Fruit fly (Drosophila melanogaster) whole organism, embryonic: ENCODE measurements around the gene CG12017.

Experiments used
- B-H2 ChIP-seq: fragments of 200-800 bp; sonication (Bioruptor generic); optimal IDR thresholded peaks from 2 replicates; lab custom pipeline; 2018; ENCODE audit warnings: missing biosample characterization, mild to moderate bottlenecking, missing genetic modification characterization
- BEAF-32 ChIP-seq: fragments of 200-800 bp; sonication (Bioruptor generic); optimal IDR thresholded peaks from 3 replicates; lab custom pipeline; 2017; ENCODE audit warnings: missing biosample characterization, missing genetic modification characterization, mild to moderate bottlenecking, moderate library complexity, missing genetic modification reagents
- CG10959 ChIP-seq: fragments of 200-800 bp; sonication (Bioruptor generic); IDR thresholded peaks from 2 replicates; pipeline ENCODE4 v1.3.6; 2022; ENCODE audit warnings: missing biosample characterization, missing genetic modification characterization
- CG14860 ChIP-seq: fragments of 200-800 bp; sonication (Bioruptor generic); IDR thresholded peaks from 3 replicates; pipeline ENCODE4 v1.3.6; 2022; ENCODE audit warnings: missing biosample characterization, missing genetic modification characterization; ENCODE audit not compliant: partially characterized antibody
- CG15269 ChIP-seq: fragments of 200-800 bp; sonication (Bioruptor generic); optimal IDR thresholded peaks from 2 replicates; lab custom pipeline; 2018; ENCODE audit warnings: missing biosample characterization, mild to moderate bottlenecking, missing genetic modification characterization, moderate library complexity
- CG15601 ChIP-seq: fragments of 200-800 bp; sonication (Bioruptor generic); optimal IDR thresholded peaks from 3 replicates; lab custom pipeline; 2019; ENCODE audit warnings: missing biosample characterization, mild to moderate bottlenecking, missing genetic modification characterization, moderate library complexity
- CG15696 ChIP-seq: fragments of 200-800 bp; sonication (Bioruptor generic); optimal IDR thresholded peaks from 2 replicates; lab custom pipeline; 2019; ENCODE audit warnings: missing biosample characterization, mild to moderate bottlenecking, missing genetic modification characterization, moderate library complexity
- CG17802 ChIP-seq: fragments of 200-800 bp; sonication (Bioruptor generic); optimal IDR thresholded peaks from 2 replicates; lab custom pipeline; 2018; ENCODE audit warnings: missing biosample characterization, mild to moderate bottlenecking, missing genetic modification characterization, moderate library complexity
- CG31365 ChIP-seq: fragments of 200-800 bp; sonication (Bioruptor generic); optimal IDR thresholded peaks from 2 replicates; lab custom pipeline; 2018; ENCODE audit warnings: missing biosample characterization, mild to moderate bottlenecking, missing genetic modification characterization
- CG3838 ChIP-seq: fragments of 200-800 bp; sonication (Bioruptor generic); optimal IDR thresholded peaks from 3 replicates; lab custom pipeline; 2016; ENCODE audit warnings: missing biosample characterization, missing genetic modification characterization
- CG42726 ChIP-seq: fragments of 200-800 bp; sonication (Bioruptor generic); IDR thresholded peaks from 2 replicates; pipeline ENCODE4 v1.3.6; 2022; ENCODE audit warnings: missing biosample characterization, missing genetic modification characterization; ENCODE audit not compliant: partially characterized antibody
- CG4328 ChIP-seq: fragments of 200-800 bp; sonication (Bioruptor generic); optimal IDR thresholded peaks from 3 replicates; lab custom pipeline; 2017; ENCODE audit warnings: missing biosample characterization, missing genetic modification reagents, missing genetic modification characterization
- CG4424 ChIP-seq: fragments of 200-800 bp; sonication (Bioruptor generic); optimal IDR thresholded peaks from 3 replicates; lab custom pipeline; 2016; ENCODE audit warnings: missing biosample characterization, missing genetic modification characterization
- CG4730 ChIP-seq: fragments of 200-800 bp; sonication (Bioruptor generic); IDR thresholded peaks from 2 replicates; pipeline ENCODE4 v1.3.6; 2022; ENCODE audit warnings: missing biosample characterization, missing genetic modification characterization
- CG6272 ChIP-seq: fragments of 200-800 bp; sonication (Bioruptor generic); IDR thresholded peaks from 2 replicates; pipeline ENCODE4 v1.3.6; 2022; ENCODE audit warnings: missing biosample characterization, missing genetic modification characterization
- CG8478 ChIP-seq: fragments of >200 bp; optimal IDR thresholded peaks from 2 replicates; lab custom pipeline; 2018
- CG8944 ChIP-seq: fragments of 200-800 bp; sonication (Bioruptor generic); optimal IDR thresholded peaks from 3 replicates; lab custom pipeline; 2016; ENCODE audit warnings: missing biosample characterization, missing genetic modification characterization
- Camta ChIP-seq: fragments of 200-800 bp; sonication (Bioruptor generic); optimal IDR thresholded peaks from 2 replicates; lab custom pipeline; 2016; ENCODE audit warnings: missing biosample characterization, missing genetic modification characterization
- Dp ChIP-seq: fragments of 200-800 bp; sonication (Bioruptor generic); optimal IDR thresholded peaks from 2 replicates; lab custom pipeline; 2018; ENCODE audit warnings: missing biosample characterization, mild to moderate bottlenecking, missing genetic modification characterization, moderate library complexity
- E2f2 ChIP-seq: fragments of 200-800 bp; sonication (Bioruptor generic); IDR thresholded peaks from 2 replicates; pipeline ENCODE4 v1.3.6; 2022; ENCODE audit warnings: missing biosample characterization, missing genetic modification characterization
- Ets65A ChIP-seq: fragments of 200-800 bp; sonication (Bioruptor generic); peaks from one replicate; lab custom pipeline; 2016; ENCODE audit warnings: missing biosample characterization, missing genetic modification characterization
- H2.0 ChIP-seq: fragments of 200-800 bp; sonication (Bioruptor generic); IDR thresholded peaks from 2 replicates; pipeline ENCODE4 v1.3.6; 2022; ENCODE audit warnings: missing biosample characterization, missing genetic modification characterization
- Hr39 ChIP-seq: fragments of >200 bp; optimal IDR thresholded peaks from 2 replicates; lab custom pipeline; 2017
- Kr ChIP-seq: fragments of 200-800 bp; sonication (Bioruptor generic); optimal IDR thresholded peaks from 2 replicates; lab custom pipeline; 2017; ENCODE audit warnings: missing biosample characterization, mild to moderate bottlenecking, missing genetic modification characterization
- NfI ChIP-seq: fragments of 200-800 bp; sonication (Bioruptor generic); optimal IDR thresholded peaks from 3 replicates; lab custom pipeline; 2018; ENCODE audit warnings: missing biosample characterization, mild to moderate bottlenecking, missing genetic modification characterization, moderate library complexity
- Opbp ChIP-seq: fragments of 200-800 bp; sonication (Bioruptor generic); IDR thresholded peaks from 3 replicates; pipeline ENCODE4 v1.3.6; 2022; ENCODE audit warnings: missing biosample characterization, missing genetic modification characterization; ENCODE audit not compliant: partially characterized antibody
- Spps ChIP-seq: fragments of 200-800 bp; sonication (Bioruptor generic); optimal IDR thresholded peaks from 2 replicates; lab custom pipeline; 2018; ENCODE audit warnings: missing biosample characterization, mild to moderate bottlenecking, missing genetic modification characterization
- Sry-β ChIP-seq: fragments of 200-800 bp; sonication (Bioruptor generic); optimal IDR thresholded peaks from 2 replicates; lab custom pipeline; 2018; ENCODE audit warnings: missing biosample characterization, mild to moderate bottlenecking, missing genetic modification characterization, moderate library complexity
- TFAM ChIP-seq: fragments of 200-800 bp; sonication (Bioruptor generic); optimal IDR thresholded peaks from 2 replicates; lab custom pipeline; 2017; ENCODE audit warnings: missing biosample characterization, missing genetic modification characterization, inconsistent platforms
- Tbp ChIP-seq: fragments of >200 bp; optimal IDR thresholded peaks from 2 replicates; lab custom pipeline; 2018; ENCODE audit warnings: missing biosample characterization, missing genetic modification characterization
- Xbp1 ChIP-seq: fragments of 200-800 bp; sonication (Bioruptor generic); optimal IDR thresholded peaks from 3 replicates; lab custom pipeline; 2016; ENCODE audit warnings: missing biosample characterization, mild to moderate bottlenecking, missing genetic modification characterization
- ato ChIP-seq: fragments of 200-800 bp; sonication (Bioruptor generic); IDR thresholded peaks from 2 replicates; pipeline ENCODE4 v1.3.6; 2022; ENCODE audit warnings: missing biosample characterization, missing genetic modification characterization; ENCODE audit not compliant: partially characterized antibody
- crol ChIP-seq: fragments of 200-800 bp; sonication (Bioruptor generic); IDR thresholded peaks from 2 replicates; pipeline ENCODE4 v1.3.6; 2022; ENCODE audit warnings: missing biosample characterization, missing genetic modification characterization
- dan ChIP-seq: fragments of 200-800 bp; sonication (Bioruptor generic); IDR thresholded peaks from 2 replicates; pipeline ENCODE4 v1.3.6; 2022; ENCODE audit warnings: missing biosample characterization, missing genetic modification characterization
- fd64A ChIP-seq: fragments of 200-800 bp; sonication (Bioruptor generic); optimal IDR thresholded peaks from 3 replicates; lab custom pipeline; 2018; ENCODE audit warnings: missing biosample characterization, mild to moderate bottlenecking, missing genetic modification characterization
- fru ChIP-seq: fragments of >200 bp; optimal IDR thresholded peaks from 2 replicates; lab custom pipeline; 2017
- fu2 ChIP-seq: fragments of 200-800 bp; sonication (Bioruptor generic); optimal IDR thresholded peaks from 2 replicates; lab custom pipeline; 2016; ENCODE audit warnings: missing biosample characterization, missing genetic modification characterization
- hb ChIP-seq: fragments of 200-800 bp; sonication (Bioruptor generic); IDR thresholded peaks from 3 replicates; pipeline ENCODE4 v1.3.6; 2022; ENCODE audit warnings: missing biosample characterization, missing genetic modification characterization; ENCODE audit not compliant: partially characterized antibody
- jing ChIP-seq: fragments of 200-800 bp; sonication (Bioruptor generic); optimal IDR thresholded peaks from 2 replicates; lab custom pipeline; 2018; ENCODE audit warnings: missing biosample characterization, mild to moderate bottlenecking, missing genetic modification characterization
- lab ChIP-seq: fragments of 200-800 bp; sonication (Bioruptor generic); optimal IDR thresholded peaks from 3 replicates; lab custom pipeline; 2017; ENCODE audit warnings: missing biosample characterization, missing genetic modification characterization, mild to moderate bottlenecking, moderate library complexity, missing genetic modification reagents
- lmd ChIP-seq: fragments of 200-800 bp; sonication (Bioruptor generic); IDR thresholded peaks from 2 replicates; pipeline ENCODE4 v1.3.6; 2022; ENCODE audit warnings: missing biosample characterization, missing genetic modification characterization
- mld ChIP-seq: fragments of 200-800 bp; sonication (Bioruptor generic); IDR thresholded peaks from 3 replicates; pipeline ENCODE4 v1.3.6; 2022; ENCODE audit warnings: missing biosample characterization, missing genetic modification characterization; ENCODE audit not compliant: partially characterized antibody
- nerfin-2 ChIP-seq: fragments of 200-800 bp; sonication (Bioruptor generic); IDR thresholded peaks from 2 replicates; pipeline ENCODE4 v1.3.6; 2022; ENCODE audit warnings: missing biosample characterization, missing genetic modification characterization; ENCODE audit not compliant: partially characterized antibody
- oc ChIP-seq: fragments of 200-800 bp; sonication (Bioruptor generic); optimal IDR thresholded peaks from 2 replicates; lab custom pipeline; 2018; ENCODE audit warnings: missing biosample characterization, mild to moderate bottlenecking, missing genetic modification characterization, moderate library complexity
- org-1 ChIP-seq: fragments of 200-800 bp; sonication (Bioruptor generic); optimal IDR thresholded peaks from 2 replicates; lab custom pipeline; 2017; ENCODE audit warnings: missing biosample characterization, missing genetic modification characterization
- psq ChIP-seq: fragments of 200-800 bp; sonication (Bioruptor generic); optimal IDR thresholded peaks from 2 replicates; lab custom pipeline; 2017; ENCODE audit warnings: missing biosample characterization, missing genetic modification characterization
- row ChIP-seq: fragments of 200-800 bp; sonication (Bioruptor generic); IDR thresholded peaks from 3 replicates; pipeline ENCODE4 v1.3.6; 2022; ENCODE audit warnings: missing biosample characterization, missing genetic modification characterization
- sens-2 ChIP-seq: fragments of 200-800 bp; sonication (Bioruptor generic); IDR thresholded peaks from 2 replicates; pipeline ENCODE4 v1.3.6; 2022; ENCODE audit warnings: missing biosample characterization, missing genetic modification characterization
- slou ChIP-seq: fragments of 200-800 bp; sonication (Bioruptor generic); optimal IDR thresholded peaks from 3 replicates; lab custom pipeline; 2016; ENCODE audit warnings: missing biosample characterization, missing genetic modification characterization
- unpg ChIP-seq: fragments of 200-800 bp; sonication (Bioruptor generic); optimal IDR thresholded peaks from 3 replicates; lab custom pipeline; 2018; ENCODE audit warnings: missing biosample characterization, mild to moderate bottlenecking, missing genetic modification characterization, moderate library complexity
- zen ChIP-seq: fragments of 200-800 bp; sonication (Bioruptor generic); optimal IDR thresholded peaks from 3 replicates; lab custom pipeline; 2018; ENCODE audit warnings: missing biosample characterization, mild to moderate bottlenecking, missing genetic modification characterization, moderate library complexity

CG12017 gene

dm6 chr3L:3301171-3301738 lies 21.2 kb downstream of the CG12017 start (continued):
- TF ChIP-seq CG15601 (tag; lab: Kevin White, UChicago) = peak; percentile 88
- TF ChIP-seq zen (tag; lab: Kevin White, UChicago) = peak; percentile 84
- peak; percentile 93 for TF ChIP-seq Xbp1
- TF ChIP-seq jing = peak; percentile 86
- TF ChIP-seq CG6272 = peak; percentile 88
- no peak for TF ChIP-seq Tbp (GFP tag; lab: Kevin White, UChicago)
- TF ChIP-seq Ets65A (GFP tag; lab: Kevin White, UChicago) = peak; percentile 98
- no peak for TF ChIP-seq CG42726
- TF ChIP-seq slou (GFP tag; lab: Kevin White, UChicago) = peak; percentile 57
- peak; percentile 89 for TF ChIP-seq NfI (GFP tag; lab: Kevin White, UChicago)
- TF ChIP-seq Camta (GFP tag; lab: Kevin White, UChicago) = peak; percentile 89
- TF ChIP-seq fru (lab: Kevin White, UChicago) = no peak
- peak; percentile 32; the same call in 1 of the 2 replicates for TF ChIP-seq dan (GFP tag; lab: Robert Waterston, UW)
- peak; percentile 57 for TF ChIP-seq CG17802
- no peak for TF ChIP-seq nerfin-2 (GFP tag; lab: Robert Waterston, UW)
- TF ChIP-seq ato (GFP tag; lab: Robert Waterston, UW) = no peak
- TF ChIP-seq crol (GFP tag; lab: Robert Waterston, UW) = peak; percentile 96
- peak; percentile 89 for TF ChIP-seq H2.0
- peak; percentile 88 for TF ChIP-seq CG4730 (GFP tag; lab: Robert Waterston, UW)
- TF ChIP-seq psq (GFP tag; lab: Kevin White, UChicago) = peak; percentile 60
- TF ChIP-seq CG8478 = no peak
- peak; percentile 92 for TF ChIP-seq CG4424 (GFP tag; lab: Kevin White, UChicago)
- peak; percentile 74 for TF ChIP-seq E2f2 (GFP tag; lab: Robert Waterston, UW)
- TF ChIP-seq CG31365 (tag; lab: Kevin White, UChicago) = peak; percentile 68
- TF ChIP-seq Spps (tag; lab: Kevin White, UChicago) = peak; percentile 71
- TF ChIP-seq fu2 (GFP tag; lab: Kevin White, UChicago) = peak; percentile 80
- no peak for TF ChIP-seq TFAM (GFP tag; lab: Kevin White, UChicago)
- no peak for TF ChIP-seq BEAF-32 (GFP tag; lab: Kevin White, UChicago)
- peak; percentile 73 for TF ChIP-seq CG10959 (GFP tag; lab: Robert Waterston, UW)
- peak; percentile 58 for TF ChIP-seq CG15696
- peak; percentile 96 for TF ChIP-seq lab
- peak; percentile 60 for TF ChIP-seq fd64A (GFP tag; lab: Kevin White, UChicago)
- TF ChIP-seq B-H2 (GFP tag; lab: Kevin White, UChicago) = peak; percentile 51
- peak; percentile 94 for TF ChIP-seq unpg (GFP tag; lab: Kevin White, UChicago)
- peak; percentile 28 for TF ChIP-seq Sry-β (GFP tag; lab: Kevin White, UChicago)
- TF ChIP-seq Opbp (GFP tag; lab: Robert Waterston, UW) = no peak
- TF ChIP-seq lmd (GFP tag; lab: Robert Waterston, UW) = peak; percentile 85
- peak; percentile 88 for TF ChIP-seq oc (tag; lab: Kevin White, UChicago)
- peak; percentile 89 for TF ChIP-seq org-1 (GFP tag; lab: Kevin White, UChicago)
- TF ChIP-seq CG14860 (GFP tag; lab: Robert Waterston, UW) = no peak
- no peak for TF ChIP-seq mld (GFP tag; lab: Robert Waterston, UW)
- no peak for TF ChIP-seq Hr39 (lab: Kevin White, UChicago)
- TF ChIP-seq hb (GFP tag; lab: Robert Waterston, UW) = no peak
- TF ChIP-seq CG3838 (GFP tag; lab: Kevin White, UChicago) = peak; percentile 84
- peak; percentile 90 for TF ChIP-seq sens-2
- no peak for TF ChIP-seq Kr (GFP tag; lab: Kevin White, UChicago)
- TF ChIP-seq CG15269 (tag; lab: Kevin White, UChicago) = peak; percentile 96
- TF ChIP-seq row = peak; percentile 96
- peak; percentile 79 for TF ChIP-seq CG4328 (GFP tag; lab: Kevin White, UChicago)
- TF ChIP-seq CG8944 (GFP tag; lab: Kevin White, UChicago) = peak; percentile 88
- TF ChIP-seq Dp = no peak
